Fruit fly (Drosophila melanogaster): ENCODE data around the gene eIF3e.

eIF3e gene

dm6 chr3L:16779704-16780173, 7.0 kb downstream of the eIF3e start, which contains the start of the genes mus302 and CG9705 (continued):
- no peak for TF ChIP-seq da (GFP tag; optimal IDR thresholded peaks at IDR 0.05)
- no peak for TF ChIP-seq Asciz (GFP tag; optimal IDR thresholded peaks at IDR 0.05)
- TF ChIP-seq mld (GFP tag; IDR thresholded peaks at IDR 0.05; ENCODE audit: partially characterized antibody) = no peak
- TF ChIP-seq HLH54F (GFP tag; optimal IDR thresholded peaks at IDR 0.05) = no peak
- TF ChIP-seq Usf (GFP tag; optimal IDR thresholded peaks at IDR 0.05) = no peak
- no peak for TF ChIP-seq Sox102F (GFP tag; optimal IDR thresholded peaks at IDR 0.05)
- TF ChIP-seq CG7745 (tag; optimal IDR thresholded peaks at IDR 0.05) = no peak
- TF ChIP-seq CG10209 (GFP tag; optimal IDR thresholded peaks at IDR 0.05) = peak; percentile 38
- no peak for TF ChIP-seq croc (GFP tag; conservative IDR thresholded peaks at IDR 0.05)
- no peak for TF ChIP-seq CG8765 (GFP tag; IDR thresholded peaks at IDR 0.05)
- TF ChIP-seq esg (GFP tag; conservative IDR thresholded peaks at IDR 0.05) = no peak
- peak; percentile 58 for TF ChIP-seq Myb (GFP tag; optimal IDR thresholded peaks at IDR 0.05)
- no peak for TF ChIP-seq CG1024 (GFP tag; IDR thresholded peaks at IDR 0.05)
- no peak for TF ChIP-seq Hr78 (GFP tag; optimal IDR thresholded peaks at IDR 0.05)
- no peak for TF ChIP-seq sim (GFP tag; IDR thresholded peaks at IDR 0.05)
- TF ChIP-seq CG17385 (GFP tag; optimal IDR thresholded peaks at IDR 0.05) = no peak
- TF ChIP-seq B-H2 (GFP tag; optimal IDR thresholded peaks at IDR 0.05) = no peak
- no peak for TF ChIP-seq MESR4 (GFP tag; optimal IDR thresholded peaks at IDR 0.05)
- TF ChIP-seq CG9727 (GFP tag; optimal IDR thresholded peaks at IDR 0.05) = peak; percentile 44
- peak; percentile 64 for TF ChIP-seq CG7839 (tag; optimal IDR thresholded peaks at IDR 0.05)
- peak; percentile 80 for TF ChIP-seq Scr (GFP tag; IDR thresholded peaks at IDR 0.05; ENCODE audit: partially characterized antibody)
- no peak for TF ChIP-seq crc (GFP tag; optimal IDR thresholded peaks at IDR 0.05)
- TF ChIP-seq sens (GFP tag) = peak; percentile 77
- peak; percentile 37 for TF ChIP-seq CG12104 (GFP tag; optimal IDR thresholded peaks at IDR 0.05)
- peak; percentile 63 for TF ChIP-seq CG17829 (tag; optimal IDR thresholded peaks at IDR 0.05)
- TF ChIP-seq Antp (GFP tag; optimal IDR thresholded peaks at IDR 0.05) = no peak
- TF ChIP-seq stc (GFP tag; IDR thresholded peaks at IDR 0.05) = no peak
- no peak for TF ChIP-seq otp (GFP tag; IDR thresholded peaks at IDR 0.05)
- no peak for TF ChIP-seq lab (GFP tag; optimal IDR thresholded peaks at IDR 0.05)
- peak; percentile 73 for TF ChIP-seq CG2712 (tag; optimal IDR thresholded peaks at IDR 0.05)
- TF ChIP-seq CG13894 (tag; optimal IDR thresholded peaks at IDR 0.05) = no peak
- TF ChIP-seq CG10431 (GFP tag; optimal IDR thresholded peaks at IDR 0.05) = no peak
- no peak for TF ChIP-seq CG6854 (GFP tag; optimal IDR thresholded peaks at IDR 0.05)
- TF ChIP-seq odd (GFP tag; optimal IDR thresholded peaks at IDR 0.05) = no peak
- no peak for TF ChIP-seq pita (GFP tag; optimal IDR thresholded peaks at IDR 0.05)
- TF ChIP-seq caup (GFP tag; optimal IDR thresholded peaks at IDR 0.05; ENCODE audit: severe bottlenecking) = no peak
- TF ChIP-seq CG11504 (tag; optimal IDR thresholded peaks at IDR 0.05) = no peak
- no peak for TF ChIP-seq run (tag; optimal IDR thresholded peaks at IDR 0.05)
- peak; percentile 2 for TF ChIP-seq Bteb2 (GFP tag; optimal IDR thresholded peaks at IDR 0.05)
- peak; percentile 73 for TF ChIP-seq CG31441 (GFP tag; IDR thresholded peaks at IDR 0.05)
- TF ChIP-seq Sry-δ (GFP tag; optimal IDR thresholded peaks at IDR 0.05) = peak; percentile 79
- no peak for TF ChIP-seq H2.0 (GFP tag; IDR thresholded peaks at IDR 0.05)
- peak; percentile 60 for TF ChIP-seq dmrt11E (tag; optimal IDR thresholded peaks at IDR 0.05)
- TF ChIP-seq CG33213 (GFP tag; optimal IDR thresholded peaks at IDR 0.05) = no peak
- TF ChIP-seq Hmx (GFP tag; optimal IDR thresholded peaks at IDR 0.05) = no peak
- TF ChIP-seq ranshi (GFP tag; IDR thresholded peaks at IDR 0.05) = peak; percentile 40; the same call in 1 of the 2 replicates
- no peak for TF ChIP-seq CG16779 (GFP tag; IDR thresholded peaks at IDR 0.05)
- no peak for TF ChIP-seq gsb-n (tag; optimal IDR thresholded peaks at IDR 0.05)
- peak; percentile 63 for TF ChIP-seq CG13775 (GFP tag; optimal IDR thresholded peaks at IDR 0.05)
- no peak for TF ChIP-seq CG4404 (GFP tag; IDR thresholded peaks at IDR 0.05)
- TF ChIP-seq CG11723 (GFP tag; optimal IDR thresholded peaks at IDR 0.05) = peak; percentile 7
